Worm (Caenorhabditis elegans) whole organism, L4 larva: ENCODE results near the gene pitr-1.

Source experiments
- F26F4.8 ChIP-seq: fragments of 200-800 bp; sonication (Bioruptor generic); conservative IDR thresholded peaks from 2 replicates; pipeline ENCODE4 v1.3.6; 2022; ENCODE audit warnings: missing genetic modification characterization, missing compliant biosample characterization
- F37D6.2 ChIP-seq: sonication (generic microtip); optimal IDR thresholded peaks from 2 replicates; lab custom pipeline; 2016; ENCODE audit warnings: mild to moderate bottlenecking, missing genetic modification characterization, missing compliant biosample characterization
- F44E2.7 ChIP-seq: fragments of 200-800 bp; sonication (Bioruptor generic); IDR thresholded peaks from 2 replicates; pipeline ENCODE4 v2.1.2; 2022; ENCODE audit warnings: missing genetic modification characterization, missing compliant biosample characterization
- R02D3.7 ChIP-seq: fragments of 150-350 bp; sonication (generic microtip); optimal IDR thresholded peaks from 3 replicates; lab custom pipeline; 2014; ENCODE audit warnings: missing biosample characterization, missing genetic modification characterization
- Y105C5A.15 ChIP-seq: fragments of 200-800 bp; sonication (Bioruptor generic); IDR thresholded peaks from 2 replicates; pipeline ENCODE4 v1.3.6; 2022; ENCODE audit warnings: missing genetic modification characterization, missing compliant biosample characterization
- ZK337.2 ChIP-seq: fragments of 200-800 bp; sonication (Bioruptor generic); IDR thresholded peaks from 2 replicates; pipeline ENCODE4 v1.3.6; 2022; ENCODE audit warnings: missing genetic modification reagents, missing genetic modification characterization, missing compliant biosample characterization
- aha-1 ChIP-seq: fragments of 150-350 bp; peaks from one replicate; lab custom pipeline; 2014; ENCODE audit warnings: missing biosample characterization, missing genetic modification characterization
- ama-1 ChIP-seq: fragments of 150-350 bp; optimal IDR thresholded peaks from 2 replicates; lab custom pipeline; 2014; ENCODE audit warnings: inconsistent platforms, mixed read lengths
- arid-1 ChIP-seq: fragments of 200-800 bp; sonication (Bioruptor generic); conservative IDR thresholded peaks from 2 replicates; pipeline ENCODE4 v1.3.6; 2022; ENCODE audit warnings: missing genetic modification reagents, missing genetic modification characterization, missing compliant biosample characterization
- ceh-28 ChIP-seq: fragments of 150-350 bp; optimal IDR thresholded peaks from 2 replicates; lab custom pipeline; 2014; ENCODE audit warnings: missing biosample characterization, missing genetic modification reagents, missing genetic modification characterization
- ceh-44 ChIP-seq: fragments of 200-800 bp; sonication (Bioruptor generic); IDR thresholded peaks from 2 replicates; pipeline ENCODE4 v1.3.6; 2022; ENCODE audit warnings: missing genetic modification reagents, missing genetic modification characterization, missing compliant biosample characterization
- ceh-62 ChIP-seq: sonication (generic microtip); optimal IDR thresholded peaks from 2 replicates; lab custom pipeline; 2017; ENCODE audit warnings: missing biosample characterization, missing genetic modification characterization
- ces-1 ChIP-seq: fragments of 150-350 bp; sonication (generic microtip); optimal IDR thresholded peaks from 4 replicates; lab custom pipeline; 2014; ENCODE audit warnings: missing biosample characterization, missing genetic modification reagents, missing genetic modification characterization
- ctbp-1 ChIP-seq: fragments of 200-800 bp; sonication (Bioruptor generic); IDR thresholded peaks from 2 replicates; pipeline ENCODE4 v1.3.6; 2022; ENCODE audit warnings: missing genetic modification reagents, missing genetic modification characterization, missing compliant biosample characterization
- daf-16 ChIP-seq, 3 experiments: sonication (generic microtip); optimal IDR thresholded peaks; 2 replicates each; lab custom pipeline; 2016 to 2017; ENCODE audit warnings: missing genetic modification characterization in 3 of 3, missing genetic modification reagents in 3 of 3, mild to moderate bottlenecking in 2 of 3, missing compliant biosample characterization in 2 of 3, missing biosample characterization in 1 of 3, moderate library complexity in 1 of 3
- dmd-6 ChIP-seq: fragments of 200-800 bp; sonication (Bioruptor generic); IDR thresholded peaks from 2 replicates; pipeline ENCODE4 v1.3.6; 2022; ENCODE audit warnings: missing genetic modification reagents, missing genetic modification characterization, missing compliant biosample characterization
- dpl-1 ChIP-seq: fragments of 150-350 bp; optimal IDR thresholded peaks from 2 replicates; lab custom pipeline; 2014; ENCODE audit warnings: missing biosample characterization, missing genetic modification reagents, missing genetic modification characterization
- egl-27 ChIP-seq: sonication (generic microtip); optimal IDR thresholded peaks from 3 replicates; lab custom pipeline; 2017; ENCODE audit warnings: missing biosample characterization, missing genetic modification reagents, missing genetic modification characterization
- fkh-10 ChIP-seq: fragments of 150-350 bp; optimal IDR thresholded peaks from 2 replicates; lab custom pipeline; 2014; ENCODE audit warnings: missing biosample characterization, missing genetic modification reagents, missing genetic modification characterization
- gei-8 ChIP-seq: fragments of 200-800 bp; sonication (Bioruptor generic); optimal IDR thresholded peaks from 2 replicates; lab custom pipeline; 2018; ENCODE audit warnings: mild to moderate bottlenecking, missing genetic modification characterization, missing compliant biosample characterization
- hif-1 ChIP-seq, 2 experiments: sonication (generic microtip); optimal IDR thresholded peaks; 2 replicates each; lab custom pipeline; 2016 to 2017; ENCODE audit warnings: missing compliant biosample characterization in 2 of 2, missing genetic modification characterization in 2 of 2, missing genetic modification reagents in 2 of 2, missing genotype in 2 of 2, mild to moderate bottlenecking in 1 of 2
- hlh-11 ChIP-seq: fragments of 200-800 bp; sonication (Bioruptor generic); optimal IDR thresholded peaks from 2 replicates; lab custom pipeline; 2018; ENCODE audit warnings: mild to moderate bottlenecking, missing genetic modification characterization, missing compliant biosample characterization
- hlh-30 ChIP-seq: sonication (generic microtip); optimal IDR thresholded peaks from 2 replicates; lab custom pipeline; 2017; ENCODE audit warnings: antibody characterized with exemption, mild to moderate bottlenecking, missing genetic modification characterization, missing compliant biosample characterization; ENCODE audit not compliant: insufficient read depth
- hmg-1.1 ChIP-seq: fragments of 200-800 bp; sonication (Bioruptor generic); IDR thresholded peaks from 2 replicates; pipeline ENCODE4 v1.3.6; 2022; ENCODE audit warnings: missing genetic modification reagents, missing genetic modification characterization, missing compliant biosample characterization
- lin-29 ChIP-seq: fragments of 200-800 bp; sonication (Bioruptor generic); IDR thresholded peaks from 2 replicates; pipeline ENCODE4 v1.3.6; 2022; ENCODE audit warnings: missing genetic modification reagents, missing genetic modification characterization, missing compliant biosample characterization
- lin-38 ChIP-seq: fragments of 200-800 bp; sonication (Bioruptor generic); IDR thresholded peaks from 2 replicates; pipeline ENCODE4 v1.3.6; 2022; ENCODE audit warnings: missing genetic modification reagents, missing genetic modification characterization, missing compliant biosample characterization
- mdl-1 ChIP-seq, 2 experiments: fragments of 150-350 bp in 1 of 2; sonication (generic microtip) in 1 of 2; optimal IDR thresholded peaks; 2 replicates each; lab custom pipeline; 2014 to 2017; ENCODE audit warnings: missing biosample characterization in 2 of 2, missing genetic modification characterization in 2 of 2
- mep-1 ChIP-seq: fragments of 150-350 bp; sonication (generic microtip); optimal IDR thresholded peaks from 3 replicates; lab custom pipeline; 2014; ENCODE audit warnings: missing biosample characterization, missing genetic modification characterization
- mes-2 ChIP-seq: sonication (generic microtip); optimal IDR thresholded peaks from 2 replicates; lab custom pipeline; 2016; ENCODE audit warnings: missing genotype, mild to moderate bottlenecking, missing genetic modification characterization, missing compliant biosample characterization; ENCODE audit not compliant: poor library complexity, severe bottlenecking
- nhr-11 ChIP-seq: fragments of 150-350 bp; optimal IDR thresholded peaks from 2 replicates; lab custom pipeline; 2014; ENCODE audit warnings: missing biosample characterization, missing genetic modification characterization
- nhr-77 ChIP-seq: fragments of 150-350 bp; optimal IDR thresholded peaks from 2 replicates; lab custom pipeline; 2014; ENCODE audit warnings: missing biosample characterization, missing genetic modification characterization
- pha-4 ChIP-seq, 2 experiments: fragments of 150-350 bp in 1 of 2; fragments of 200-800 bp in 1 of 2; sonication (Bioruptor generic) in 1 of 2; IDR thresholded peaks in 1 of 2; optimal IDR thresholded peaks in 1 of 2; 2 replicates each; pipeline versions ENCODE4 v1.3.6 to Lab custom; 2014 to 2022; ENCODE audit warnings: missing genetic modification characterization in 2 of 2, missing genetic modification reagents in 2 of 2, missing biosample characterization in 1 of 2, missing compliant biosample characterization in 1 of 2
- php-3 ChIP-seq: fragments of 200-800 bp; sonication (Bioruptor generic); IDR thresholded peaks from 2 replicates; pipeline ENCODE4 v1.3.6; 2022; ENCODE audit warnings: missing genetic modification reagents, missing genetic modification characterization, missing compliant biosample characterization
- rbr-2 ChIP-seq: sonication (generic microtip); optimal IDR thresholded peaks from 2 replicates; lab custom pipeline; 2016; ENCODE audit warnings: missing genotype, missing genetic modification characterization, missing compliant biosample characterization
- set-16 ChIP-seq: fragments of 200-800 bp; sonication (Bioruptor generic); IDR thresholded peaks from 2 replicates; pipeline ENCODE4 v1.3.6; 2022; ENCODE audit warnings: missing genetic modification reagents, missing genetic modification characterization, missing compliant biosample characterization
- snpc-4 ChIP-seq: fragments of 150-350 bp; optimal IDR thresholded peaks from 2 replicates; lab custom pipeline; 2014; ENCODE audit warnings: missing biosample characterization, missing genetic modification characterization
- spr-1 ChIP-seq: sonication (generic microtip); optimal IDR thresholded peaks from 2 replicates; lab custom pipeline; 2016; ENCODE audit warnings: mild to moderate bottlenecking, missing genetic modification characterization, missing compliant biosample characterization
- unc-62 ChIP-seq, 3 experiments: fragments of 150-350 bp in 1 of 3; sonication (generic microtip); optimal IDR thresholded peaks in 2 of 3; peaks in 1 of 3; 1 replicate in 1 of 3; 2 replicates in 2 of 3; lab custom pipeline; 2014 to 2017; ENCODE audit warnings: missing biosample characterization in 3 of 3, missing genetic modification characterization in 3 of 3, missing genetic modification reagents in 3 of 3, missing genotype in 1 of 3
- zip-11 ChIP-seq: fragments of 200-800 bp; sonication (Bioruptor generic); IDR thresholded peaks from 2 replicates; pipeline ENCODE4 v1.3.6; 2022; ENCODE audit warnings: missing genetic modification characterization, missing compliant biosample characterization
- ztf-11 ChIP-seq: fragments of 150-350 bp; optimal IDR thresholded peaks from 2 replicates; lab custom pipeline; 2014; ENCODE audit warnings: missing biosample characterization, missing genetic modification characterization

The pitr-1 gene

ce11 chrIV:7391534-7392343, 2.1 kb upstream of the pitr-1 start (continued):
- TF ChIP-seq lin-29 (GFP tag; lab: Robert Waterston, UW) (no peak), egl-27 (no peak), daf-16 (GFP tag; optimal IDR thresholded peaks at IDR 0.05; lab: Kevin White, UChicago) (no peak), daf-16 (tag; optimal IDR thresholded peaks at IDR 0.05; lab: Kevin White, UChicago) (no peak), fkh-10 (peak; percentile 7)

- TF ChIP-seq F44E2.7 (GFP tag; lab: Robert Waterston, UW) (no peak), set-16 (GFP tag; lab: Robert Waterston, UW) (0 out of 2 replicates have a peak, but pooled peaks have one; percentile 9), ces-1 (no peak), pha-4 (GFP tag; IDR thresholded peaks at IDR 0.05; lab: Robert Waterston, UW) (peak; percentile 45; the same call in 1 of the 2 replicates), pha-4 (tag; optimal IDR thresholded peaks at IDR 0.05; lab: Kevin White, UChicago) (no peak), ama-1 (peak; percentile 56), unc-62 (GFP tag; optimal IDR thresholded peaks at IDR 0.05 in 1 of 2; lab: Kevin White, UChicago) (peak in 1 of 2 experiments; percentile 77), unc-62 (tag; optimal IDR thresholded peaks at IDR 0.05; lab: Kevin White, UChicago) (no peak), arid-1 (0 out of 2 replicates have a peak, but pooled peaks have one; percentile 14)
Measured at ce11 chrIV:7397507-7397906, 3.6 kb downstream of the pitr-1 start.

DNA sequence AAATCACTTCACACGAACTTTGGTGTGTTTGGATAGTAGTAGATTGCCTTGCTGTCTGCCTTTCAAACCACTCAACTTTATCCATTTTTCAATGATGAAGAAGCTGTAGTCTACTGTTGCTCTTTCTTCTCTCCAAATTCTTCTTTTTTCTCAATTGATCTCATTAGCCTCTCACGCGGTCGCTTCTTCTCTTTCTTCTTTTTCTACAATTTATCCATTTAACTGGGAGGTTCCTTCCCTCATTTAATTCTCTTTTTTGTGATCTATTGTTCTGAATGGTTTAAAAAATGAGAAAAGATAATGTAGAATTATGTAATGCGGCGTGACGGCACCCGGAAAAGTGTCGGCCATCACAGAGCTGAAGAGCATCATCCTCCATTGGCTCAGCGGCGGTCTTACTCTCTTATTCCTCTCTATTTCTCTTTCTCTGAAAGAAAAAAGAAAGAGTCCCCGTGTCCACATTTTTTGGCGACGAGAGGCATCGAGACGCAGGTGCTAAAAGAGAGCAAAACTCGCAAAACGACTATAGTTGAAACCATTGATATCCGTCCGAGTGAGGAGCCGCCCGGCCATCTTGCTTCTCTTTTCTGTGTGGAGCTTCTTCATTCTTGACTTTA, 6.7 kb downstream of the pitr-1 start:
- TF ChIP-seq hif-1 (tag; optimal IDR thresholded peaks at IDR 0.05; lab: Kevin White, UChicago), result peak in 1 of 2 experiments; percentile 25
- peak in 1 of 2 experiments; percentile 25 for TF ChIP-seq mdl-1 (tag; optimal IDR thresholded peaks at IDR 0.05; lab: Kevin White, UChicago)
- no peak for TF ChIP-seq ces-1
- TF ChIP-seq hlh-11 (tag; lab: Kevin White, UChicago), result peak; percentile 4
- peak in 1 of 2 experiments; percentile 76 for TF ChIP-seq unc-62 (GFP tag; optimal IDR thresholded peaks at IDR 0.05 in 1 of 2; lab: Kevin White, UChicago)
- TF ChIP-seq unc-62 (tag; optimal IDR thresholded peaks at IDR 0.05; lab: Kevin White, UChicago), result no peak
- TF ChIP-seq hlh-30, result peak; percentile 2
- no peak for TF ChIP-seq dmd-6 (GFP tag; lab: Robert Waterston, UW)
- peak; percentile 41 for TF ChIP-seq aha-1
- no peak for TF ChIP-seq arid-1
- TF ChIP-seq rbr-2, result peak; percentile 5
- TF ChIP-seq dpl-1 (GFP tag; lab: Kevin White, UChicago), result no peak
- no peak for TF ChIP-seq F44E2.7 (GFP tag; lab: Robert Waterston, UW)
- no peak for TF ChIP-seq R02D3.7 (tag; lab: Kevin White, UChicago)
- 0 out of 2 replicates have a peak, but pooled peaks have one; percentile 14 for TF ChIP-seq hmg-1.1 (GFP tag; lab: Robert Waterston, UW)

DNA sequence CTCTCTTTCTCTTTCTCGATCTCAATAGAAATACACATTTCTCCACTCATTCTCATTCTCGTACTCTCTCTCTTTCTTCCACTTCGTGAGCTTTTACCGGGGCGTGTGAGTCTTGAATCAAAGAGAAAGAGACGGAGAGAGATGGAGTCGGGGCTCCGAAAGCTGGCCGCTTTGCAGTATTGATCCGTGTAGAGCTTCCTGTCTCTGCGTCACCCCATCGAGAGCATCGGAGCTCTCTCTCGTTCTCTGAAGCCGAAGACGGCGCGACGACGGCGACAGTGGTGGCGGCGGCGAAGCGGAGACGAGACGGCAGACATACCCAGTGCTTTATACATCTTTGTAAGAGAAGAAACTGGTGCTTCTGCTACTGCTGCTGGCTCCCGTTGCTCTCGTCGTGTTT, 8.2 kb downstream of the pitr-1 start:
- TF ChIP-seq ztf-11 (tag; lab: Kevin White, UChicago) (no peak), nhr-11 (tag; lab: Kevin White, UChicago) (peak; percentile 77), fkh-10 (peak; percentile 97), rbr-2 (peak; percentile 89), mdl-1 (tag; optimal IDR thresholded peaks at IDR 0.05; lab: Kevin White, UChicago) (peak in 1 of 2 experiments; percentile 35), ZK337.2 (GFP tag; lab: Robert Waterston, UW) (no peak), lin-38 (no peak; the same call in 1 of the 2 replicates), F26F4.8 (GFP tag; lab: Robert Waterston, UW) (no peak), gei-8 (GFP tag; lab: Kevin White, UChicago) (no peak), php-3 (no peak), hlh-11 (tag; lab: Kevin White, UChicago) (peak; percentile 74), F37D6.2 (tag; lab: Kevin White, UChicago) (peak; percentile 94), set-16 (GFP tag; lab: Robert Waterston, UW) (peak; percentile 97), ceh-44 (GFP tag; lab: Robert Waterston, UW) (no peak), ceh-28 (tag; lab: Kevin White, UChicago) (peak; percentile 56), mes-2 (tag; lab: Kevin White, UChicago) (peak; percentile 15), spr-1 (no peak), snpc-4 (tag; lab: Kevin White, UChicago) (no peak), Y105C5A.15 (GFP tag; lab: Robert Waterston, UW) (no peak), zip-11 (GFP tag; lab: Robert Waterston, UW) (no peak), ceh-62 (no peak), mep-1 (tag; lab: Kevin White, UChicago) (peak; percentile 76), nhr-77 (tag; lab: Kevin White, UChicago) (no peak), hif-1 (tag; optimal IDR thresholded peaks at IDR 0.05; lab: Kevin White, UChicago) (peak in 1 of 2 experiments; percentile 65), ctbp-1 (peak; percentile 88)
